Fruit fly (Drosophila melanogaster) whole organism, pupa: Measurements from ENCODE around the gene Vps39.
A peak's percentile ranks its signal among the peaks of the same experiment; 100 is the strongest.

Source experiments
- CG10348 ChIP-seq: fragments of 200-800 bp; sonication (Bioruptor generic); IDR thresholded peaks from 2 replicates; pipeline ENCODE4 v1.3.6; 2022; ENCODE audit warnings: missing biosample characterization, missing genetic modification characterization
- CG12605 ChIP-seq: fragments of 200-800 bp; sonication (Bioruptor generic); IDR thresholded peaks from 2 replicates; pipeline ENCODE4 v1.3.6; 2022; ENCODE audit warnings: missing biosample characterization, missing genetic modification characterization
- CG13204 ChIP-seq: fragments of 200-800 bp; sonication (Bioruptor generic); optimal IDR thresholded peaks from 2 replicates; lab custom pipeline; 2018; ENCODE audit warnings: missing biosample characterization, mild to moderate bottlenecking, missing genetic modification characterization, moderate library complexity
- CG14655 ChIP-seq: fragments of 200-800 bp; sonication (Bioruptor generic); optimal IDR thresholded peaks from 3 replicates; lab custom pipeline; 2017; ENCODE audit warnings: mild to moderate bottlenecking, missing biosample characterization, missing genetic modification reagents, missing genetic modification characterization
- CG15710 ChIP-seq: fragments of 200-800 bp; sonication (Bioruptor generic); optimal IDR thresholded peaks from 2 replicates; lab custom pipeline; 2018; ENCODE audit warnings: missing biosample characterization, mild to moderate bottlenecking, missing genetic modification characterization, moderate library complexity
- CG17806 ChIP-seq: fragments of 200-800 bp; sonication (Bioruptor generic); optimal IDR thresholded peaks from 2 replicates; lab custom pipeline; 2018; ENCODE audit warnings: missing biosample characterization, mild to moderate bottlenecking, missing genetic modification characterization, moderate library complexity
- CG32121 ChIP-seq: fragments of 200-800 bp; sonication (Bioruptor generic); IDR thresholded peaks from 2 replicates; pipeline ENCODE4 v1.3.6; 2022; ENCODE audit warnings: missing biosample characterization, missing genetic modification characterization
- CG34367 ChIP-seq: fragments of 200-800 bp; sonication (Bioruptor generic); optimal IDR thresholded peaks from 2 replicates; lab custom pipeline; 2018; ENCODE audit warnings: missing biosample characterization, mild to moderate bottlenecking, missing genetic modification characterization
- CG4496 ChIP-seq: fragments of 200-800 bp; sonication (Bioruptor generic); IDR thresholded peaks from 3 replicates; pipeline ENCODE4 v1.3.6; 2022; ENCODE audit warnings: missing biosample characterization, missing genetic modification characterization
- CG8159 ChIP-seq: fragments of 200-800 bp; sonication (Bioruptor generic); optimal IDR thresholded peaks from 3 replicates; lab custom pipeline; 2018; ENCODE audit warnings: missing biosample characterization, mild to moderate bottlenecking, missing genetic modification characterization, moderate library complexity
- CG8301 ChIP-seq: fragments of 200-800 bp; sonication (Bioruptor generic); optimal IDR thresholded peaks from 2 replicates; lab custom pipeline; 2018; ENCODE audit warnings: missing biosample characterization, mild to moderate bottlenecking, missing genetic modification characterization
- CG9948 ChIP-seq: fragments of 200-800 bp; sonication (Bioruptor generic); optimal IDR thresholded peaks from 2 replicates; lab custom pipeline; 2018; ENCODE audit warnings: missing biosample characterization, mild to moderate bottlenecking, missing genetic modification characterization, moderate library complexity
- D1 ChIP-seq: fragments of 200-800 bp; sonication (Bioruptor generic); optimal IDR thresholded peaks from 2 replicates; lab custom pipeline; 2018; ENCODE audit warnings: missing biosample characterization, mild to moderate bottlenecking, missing genetic modification characterization, moderate library complexity
- EcR ChIP-seq: fragments of 200-800 bp; sonication (Bioruptor generic); optimal IDR thresholded peaks from 3 replicates; lab custom pipeline; 2019; ENCODE audit warnings: missing biosample characterization, missing genetic modification characterization, mild to moderate bottlenecking, moderate library complexity, missing genetic modification reagents
- Ets98B ChIP-seq: fragments of 200-800 bp; sonication (Bioruptor generic); IDR thresholded peaks from 2 replicates; pipeline ENCODE4 v1.3.6; 2022; ENCODE audit warnings: missing biosample characterization, missing genetic modification characterization
- Pif1A ChIP-seq: fragments of 200-800 bp; sonication (Bioruptor generic); optimal IDR thresholded peaks from 3 replicates; lab custom pipeline; 2016; ENCODE audit warnings: missing biosample characterization, missing genetic modification characterization
- Pif1B ChIP-seq: fragments of 200-800 bp; sonication (Bioruptor generic); optimal IDR thresholded peaks from 3 replicates; lab custom pipeline; 2016; ENCODE audit warnings: missing biosample characterization, missing genetic modification characterization
- Snoo ChIP-seq: fragments of 200-800 bp; sonication (Bioruptor generic); optimal IDR thresholded peaks from 3 replicates; lab custom pipeline; 2017; ENCODE audit warnings: missing biosample characterization, mild to moderate bottlenecking, missing genetic modification characterization, inconsistent platforms
- fd96Ca ChIP-seq: fragments of 200-800 bp; sonication (Bioruptor generic); IDR thresholded peaks from 3 replicates; pipeline ENCODE4 v1.3.6; 2022; ENCODE audit warnings: missing biosample characterization, missing genetic modification characterization
- gl ChIP-seq: fragments of 200-800 bp; sonication (Bioruptor generic); optimal IDR thresholded peaks from 2 replicates; lab custom pipeline; 2018; ENCODE audit warnings: missing biosample characterization, mild to moderate bottlenecking, missing genetic modification characterization
- rn ChIP-seq: fragments of 200-800 bp; sonication (Bioruptor generic); IDR thresholded peaks from 2 replicates; pipeline ENCODE4 v1.3.6; 2022; ENCODE audit warnings: missing biosample characterization, missing genetic modification characterization

Gene Vps39

dm6 chr3R:18280133-18280532 lies 5.9 kb upstream of the Vps39 start:
- TF ChIP-seq CG13204 (GFP tag; lab: Kevin White, UChicago): no peak
- peak; percentile 58 for TF ChIP-seq EcR

- no peak for TF ChIP-seq CG15710 (tag; lab: Kevin White, UChicago)
- TF ChIP-seq CG17806: no peak
- TF ChIP-seq fd96Ca (GFP tag; lab: Robert Waterston, UW): no peak
- TF ChIP-seq CG34367 (tag; lab: Kevin White, UChicago): no peak
- TF ChIP-seq CG13204 (GFP tag; lab: Kevin White, UChicago): no peak
- no peak for TF ChIP-seq CG9948 (tag; lab: Kevin White, UChicago)
- TF ChIP-seq CG4496: no peak
- TF ChIP-seq CG8301 (tag; lab: Kevin White, UChicago): no peak
- TF ChIP-seq Ets98B (GFP tag; lab: Robert Waterston, UW): no peak
- no peak for TF ChIP-seq D1 (tag; lab: Kevin White, UChicago)
- TF ChIP-seq EcR: no peak
- no peak for TF ChIP-seq Pif1A (GFP tag; lab: Kevin White, UChicago)
- no peak for TF ChIP-seq CG32121
- no peak for TF ChIP-seq CG10348 (GFP tag; lab: Robert Waterston, UW)
- TF ChIP-seq Pif1B (GFP tag; lab: Kevin White, UChicago): no peak
- no peak for TF ChIP-seq gl (tag; lab: Kevin White, UChicago)
- TF ChIP-seq CG8159: no peak
- TF ChIP-seq rn (GFP tag; lab: Robert Waterston, UW): no peak
- TF ChIP-seq CG14655 (GFP tag; lab: Kevin White, UChicago): no peak
Measured at dm6 chr3R:18279494-18279893, 5.2 kb upstream of the Vps39 start, which contains the start of gene CG7142. Gene CG7142 (minus strand): TSS chr3R:18279522.

- no peak for TF ChIP-seq gl (tag; lab: Kevin White, UChicago)
- 0 out of 2 replicates have a peak, but pooled peaks have one; percentile 33 for TF ChIP-seq CG32121
Measured at dm6 chr3R:18277406-18277805, 3.2 kb upstream of the Vps39 start.

- no peak for TF ChIP-seq CG34367 (tag; lab: Kevin White, UChicago)
- no peak for TF ChIP-seq CG14655 (GFP tag; lab: Kevin White, UChicago)
- TF ChIP-seq gl (tag; lab: Kevin White, UChicago): no peak
- TF ChIP-seq CG12605 (GFP tag; lab: Robert Waterston, UW): no peak
- no peak for TF ChIP-seq CG10348 (GFP tag; lab: Robert Waterston, UW)
- no peak for TF ChIP-seq CG8159
- no peak for TF ChIP-seq CG13204 (GFP tag; lab: Kevin White, UChicago)
- TF ChIP-seq CG8301 (tag; lab: Kevin White, UChicago): no peak
- TF ChIP-seq CG9948 (tag; lab: Kevin White, UChicago): no peak
- no peak for TF ChIP-seq Snoo (tag; lab: Kevin White, UChicago)
- no peak for TF ChIP-seq rn (GFP tag; lab: Robert Waterston, UW)
- no peak for TF ChIP-seq fd96Ca (GFP tag; lab: Robert Waterston, UW)
- TF ChIP-seq CG4496: no peak
- TF ChIP-seq CG15710 (tag; lab: Kevin White, UChicago): no peak
Measured at dm6 chr3R:18276688-18277087, 2.4 kb upstream of the Vps39 start.

dm6 chr3R:18275113-18275782 lies 1.0 kb upstream of the Vps39 start:
- TF ChIP-seq CG17806: peak; percentile 25
- TF ChIP-seq CG13204 (GFP tag; lab: Kevin White, UChicago): no peak
- TF ChIP-seq CG14655 (GFP tag; lab: Kevin White, UChicago): no peak
- TF ChIP-seq CG10348 (GFP tag; lab: Robert Waterston, UW): no peak
- no peak for TF ChIP-seq Snoo (tag; lab: Kevin White, UChicago)
- TF ChIP-seq EcR: peak; percentile 94
- no peak for TF ChIP-seq CG9948 (tag; lab: Kevin White, UChicago)
- no peak for TF ChIP-seq CG8159
- peak; percentile 10; the same call in 1 of the 2 replicates for TF ChIP-seq Ets98B (GFP tag; lab: Robert Waterston, UW)
- TF ChIP-seq CG12605 (GFP tag; lab: Robert Waterston, UW): peak; percentile 67
- TF ChIP-seq fd96Ca (GFP tag; lab: Robert Waterston, UW): no peak; the same call in 2 of the 3 replicates
- no peak for TF ChIP-seq gl (tag; lab: Kevin White, UChicago)
- TF ChIP-seq Pif1B (GFP tag; lab: Kevin White, UChicago): peak; percentile 5
- TF ChIP-seq CG34367 (tag; lab: Kevin White, UChicago): peak; percentile 19
- TF ChIP-seq CG8301 (tag; lab: Kevin White, UChicago): no peak
- peak; percentile 69 for TF ChIP-seq CG4496
- peak; percentile 75 for TF ChIP-seq CG32121
- TF ChIP-seq CG15710 (tag; lab: Kevin White, UChicago): peak; percentile 9
- TF ChIP-seq D1 (tag; lab: Kevin White, UChicago): no peak
- TF ChIP-seq Pif1A (GFP tag; lab: Kevin White, UChicago): no peak
- TF ChIP-seq rn (GFP tag; lab: Robert Waterston, UW): no peak

dm6 chr3R:18269744-18270348 lies 4.4 kb downstream of the Vps39 start:
- no peak for TF ChIP-seq rn (GFP tag; lab: Robert Waterston, UW)
- TF ChIP-seq CG13204 (GFP tag; lab: Kevin White, UChicago): no peak
- TF ChIP-seq fd96Ca (GFP tag; lab: Robert Waterston, UW): no peak
- TF ChIP-seq Ets98B (GFP tag; lab: Robert Waterston, UW): no peak
- no peak for TF ChIP-seq CG12605 (GFP tag; lab: Robert Waterston, UW)
- no peak for TF ChIP-seq CG8301 (tag; lab: Kevin White, UChicago)
- no peak for TF ChIP-seq CG32121
- TF ChIP-seq CG15710 (tag; lab: Kevin White, UChicago): no peak
- TF ChIP-seq CG4496: no peak
- no peak for TF ChIP-seq gl (tag; lab: Kevin White, UChicago)
- TF ChIP-seq CG9948 (tag; lab: Kevin White, UChicago): no peak
- TF ChIP-seq CG8159: no peak
- no peak for TF ChIP-seq CG34367 (tag; lab: Kevin White, UChicago)
- no peak for TF ChIP-seq CG10348 (GFP tag; lab: Robert Waterston, UW)
- no peak for TF ChIP-seq CG17806
- no peak for TF ChIP-seq CG14655 (GFP tag; lab: Kevin White, UChicago)
- TF ChIP-seq Snoo (tag; lab: Kevin White, UChicago): no peak
- no peak for TF ChIP-seq EcR
- TF ChIP-seq D1 (tag; lab: Kevin White, UChicago): no peak
- TF ChIP-seq Pif1B (GFP tag; lab: Kevin White, UChicago): no peak
- TF ChIP-seq, all 21 proteins: peak for 0
